Worm (Caenorhabditis elegans): ENCODE data around the gene srr-4.

srr-4 gene

ce11 chrV:5067390-5067789 is 48.4 kb downstream of the srr-4 start:
- TF ChIP-seq ceh-83 (GFP tag; optimal IDR thresholded peaks at IDR 0.05): no peak
- TF ChIP-seq nhr-237 (tag; optimal IDR thresholded peaks at IDR 0.05): no peak
- TF ChIP-seq tbx-8 (GFP tag; optimal IDR thresholded peaks at IDR 0.05): no peak
- TF ChIP-seq sptf-1 (tag; optimal IDR thresholded peaks at IDR 0.05): no peak
- no peak for TF ChIP-seq mls-2 (tag; optimal IDR thresholded peaks at IDR 0.05)
- TF ChIP-seq ceh-39 (tag; optimal IDR thresholded peaks at IDR 0.05): no peak

ce11 chrV:5069440-5069839 is 50.4 kb downstream of the srr-4 start, which contains the start of gene Y58A7A.1:
TSS of gene Y58A7A.1 (minus strand) at chrV:5069540.
- TF ChIP-seq M03D4.4 (tag; optimal IDR thresholded peaks at IDR 0.05) (no peak), drap-1 (GFP tag; optimal IDR thresholded peaks at IDR 0.05) (no peak), hlh-1 (tag; optimal IDR thresholded peaks at IDR 0.05) (no peak), cnd-1 (tag; optimal IDR thresholded peaks at IDR 0.05) (no peak)
